Fruit fly (Drosophila melanogaster): ENCODE data around the gene B-H2.

B-H2 gene

DNA sequence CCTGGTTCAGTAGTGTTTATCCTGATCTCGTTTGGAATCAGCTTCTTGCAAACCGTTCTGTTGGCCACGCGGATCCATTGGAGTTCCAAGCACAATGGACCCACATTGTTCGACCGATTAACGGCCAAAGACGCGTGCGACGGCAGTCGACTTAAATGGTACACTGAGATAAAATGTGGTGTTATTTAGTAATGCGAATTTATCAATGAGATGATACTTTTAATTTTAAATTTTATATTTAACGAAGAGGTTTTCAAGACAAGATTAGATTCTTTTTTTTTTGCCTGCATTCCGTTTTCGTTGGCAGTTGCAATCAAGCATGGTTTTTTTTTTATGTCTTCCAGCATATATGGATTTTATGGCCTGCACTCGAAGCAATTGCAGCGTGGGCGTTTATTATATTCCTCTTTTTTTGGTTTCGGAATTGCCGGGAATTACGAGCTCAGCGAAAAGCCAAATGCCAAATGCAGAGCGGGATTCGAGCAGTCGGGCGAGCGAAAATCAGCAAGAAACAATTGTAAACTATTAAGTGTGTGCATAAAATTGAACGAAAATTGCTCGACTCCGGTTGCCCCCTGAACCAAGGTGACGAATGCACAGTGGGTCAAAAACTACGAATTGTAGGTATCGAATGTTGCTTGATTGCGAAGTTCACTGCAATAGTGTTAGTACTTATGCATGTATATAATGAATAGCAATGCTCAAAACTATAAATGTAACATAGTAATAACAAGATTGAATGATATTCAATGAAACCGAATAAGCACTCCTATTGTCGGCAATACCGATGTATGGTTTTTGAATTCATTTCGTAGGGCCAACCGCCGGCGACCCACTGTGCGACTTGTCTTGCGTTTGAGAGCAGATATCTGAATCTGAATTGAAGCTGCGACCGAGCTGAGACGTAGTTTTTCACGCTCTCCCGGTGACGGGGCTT lies 15.2 kb upstream of the B-H2 start (continued):
- no peak for TF ChIP-seq abd-A (tag; optimal IDR thresholded peaks at IDR 0.05)
- TF ChIP-seq MBD-R2 (GFP tag; IDR thresholded peaks at IDR 0.05) = peak; percentile 15; the same call in 1 of the 2 replicates
- TF ChIP-seq CG33213 (GFP tag; optimal IDR thresholded peaks at IDR 0.05) = no peak
- TF ChIP-seq Side (GFP tag; optimal IDR thresholded peaks at IDR 0.05) = peak; percentile 66
- TF ChIP-seq nom (GFP tag; optimal IDR thresholded peaks at IDR 0.05) = peak; percentile 69
- TF ChIP-seq NC2α (GFP tag; optimal IDR thresholded peaks at IDR 0.05) = no peak
- TF ChIP-seq CG30020 (tag; optimal IDR thresholded peaks at IDR 0.05) = peak; percentile 9
- TF ChIP-seq CG31388 (GFP tag; optimal IDR thresholded peaks at IDR 0.05) = no peak
- TF ChIP-seq CG2875 (GFP tag; optimal IDR thresholded peaks at IDR 0.05) = peak; percentile 28
- TF ChIP-seq CG34224 (GFP tag; IDR thresholded peaks at IDR 0.05; ENCODE audit: partially characterized antibody) = no peak
- TF ChIP-seq CG31441 (GFP tag; IDR thresholded peaks at IDR 0.05) = peak; percentile 74; the same call in 1 of the 2 replicates
- TF ChIP-seq CG12299 (tag; optimal IDR thresholded peaks at IDR 0.05) = peak; percentile 47
- no peak for TF ChIP-seq Vsx1 (GFP tag; optimal IDR thresholded peaks at IDR 0.05)
- peak; percentile 50 for TF ChIP-seq chn (GFP tag; optimal IDR thresholded peaks at IDR 0.05)
- TF ChIP-seq CG7786 (GFP tag; optimal IDR thresholded peaks at IDR 0.05) = peak; percentile 63
- peak; percentile 57 for TF ChIP-seq bcd (GFP tag; optimal IDR thresholded peaks at IDR 0.05)
- TF ChIP-seq CG15514 (GFP tag; optimal IDR thresholded peaks at IDR 0.05) = peak; percentile 63
- no peak for TF ChIP-seq repo (GFP tag; optimal IDR thresholded peaks at IDR 0.05)
- TF ChIP-seq CG32532 (GFP tag; IDR thresholded peaks at IDR 0.05) = peak; percentile 72; the same call in 1 of the 2 replicates
- peak; percentile 43 for TF ChIP-seq CG13624 (GFP tag; optimal IDR thresholded peaks at IDR 0.05)
- TF ChIP-seq CG8089 (GFP tag; optimal IDR thresholded peaks at IDR 0.05) = peak; percentile 6
- TF ChIP-seq hth (optimal IDR thresholded peaks at IDR 0.05) = no peak
- TF ChIP-seq amos (GFP tag; IDR thresholded peaks at IDR 0.05; ENCODE audit: partially characterized antibody) = peak; percentile 30; the same call in 1 of the 2 replicates
- peak; percentile 68 for TF ChIP-seq mirr (GFP tag; optimal IDR thresholded peaks at IDR 0.05)
- peak; percentile 39 for TF ChIP-seq CG34376 (GFP tag; optimal IDR thresholded peaks at IDR 0.05)
- TF ChIP-seq mld (GFP tag; IDR thresholded peaks at IDR 0.05; ENCODE audit: partially characterized antibody) = no peak
- TF ChIP-seq CG12071 (GFP tag; optimal IDR thresholded peaks at IDR 0.05) = peak; percentile 69
- TF ChIP-seq CG6689 (GFP tag; IDR thresholded peaks at IDR 0.05) = peak; percentile 54
- TF ChIP-seq CHES-1-like (GFP tag; optimal IDR thresholded peaks at IDR 0.05) = peak; percentile 52
- no peak for TF ChIP-seq ttk (GFP tag; IDR thresholded peaks at IDR 0.05)
- peak; percentile 10 for TF ChIP-seq CG6254 (GFP tag; optimal IDR thresholded peaks at IDR 0.05)
- peak; percentile 29 for TF ChIP-seq CG12942 (GFP tag; optimal IDR thresholded peaks at IDR 0.05)
- 0 out of 2 replicates have a peak, but pooled peaks have one; percentile 30 for TF ChIP-seq sim (GFP tag; IDR thresholded peaks at IDR 0.05)
- TF ChIP-seq Kr (GFP tag; optimal IDR thresholded peaks at IDR 0.05) = no peak
- peak; percentile 63 for TF ChIP-seq crc (GFP tag; optimal IDR thresholded peaks at IDR 0.05)
- no peak for TF ChIP-seq CG17802 (tag; optimal IDR thresholded peaks at IDR 0.05)
- peak; percentile 71 for TF ChIP-seq CG11504 (tag; optimal IDR thresholded peaks at IDR 0.05)
- TF ChIP-seq trem (tag; optimal IDR thresholded peaks at IDR 0.05) = no peak
- peak; percentile 67 for TF ChIP-seq CG12659 (GFP tag; optimal IDR thresholded peaks at IDR 0.05)
- peak; percentile 34 for TF ChIP-seq CG31365 (tag; optimal IDR thresholded peaks at IDR 0.05)
- peak; percentile 39 for TF ChIP-seq CG13287 (GFP tag; IDR thresholded peaks at IDR 0.05; ENCODE audit: partially characterized antibody)
- TF ChIP-seq CG4328 (GFP tag; optimal IDR thresholded peaks at IDR 0.05) = peak; percentile 40
- TF ChIP-seq CG4854 (GFP tag; optimal IDR thresholded peaks at IDR 0.05) = no peak
- no peak for TF ChIP-seq CG5245 (GFP tag; optimal IDR thresholded peaks at IDR 0.05)
- TF ChIP-seq CG8281 (tag; optimal IDR thresholded peaks at IDR 0.05) = peak; percentile 22
- peak; percentile 37 for TF ChIP-seq phol (tag; optimal IDR thresholded peaks at IDR 0.05)
- TF ChIP-seq pfk (GFP tag; optimal IDR thresholded peaks at IDR 0.05) = no peak
- peak; percentile 38 for TF ChIP-seq Deaf1 (tag; optimal IDR thresholded peaks at IDR 0.05)

Measured in whole organism, embryonic.